Fruit fly (Drosophila melanogaster): Measurements from ENCODE around the gene Mulk.

dm6 chr2L:10265129-10265528, 4.7 kb upstream of the Mulk start, which contains the start of gene Mob3:
- TF ChIP-seq CG8478 (optimal IDR thresholded peaks at IDR 0.05) (no peak), CTCF (optimal IDR thresholded peaks at IDR 0.05) (no peak)

All from S2 (cell line).